Fruit fly (Drosophila melanogaster) whole organism, embryonic: ENCODE data around the gene CG14326.

Source experiments
- CG10147 ChIP-seq: fragments of 200-800 bp; sonication (Bioruptor generic); optimal IDR thresholded peaks from 2 replicates; lab custom pipeline; 2019; ENCODE audit warnings: missing biosample characterization, mild to moderate bottlenecking, missing genetic modification characterization, moderate library complexity
- CG10979 ChIP-seq: fragments of 200-800 bp; sonication (Bioruptor generic); optimal IDR thresholded peaks from 2 replicates; lab custom pipeline; 2018; ENCODE audit warnings: missing biosample characterization, mild to moderate bottlenecking, missing genetic modification characterization, moderate library complexity
- CG11093 ChIP-seq: fragments of 200-800 bp; sonication (Bioruptor generic); IDR thresholded peaks from 3 replicates; pipeline ENCODE4 v1.3.6; 2022; ENCODE audit warnings: missing biosample characterization, missing genetic modification characterization
- CG12744 ChIP-seq: fragments of 200-800 bp; sonication (Bioruptor generic); optimal IDR thresholded peaks from 2 replicates; lab custom pipeline; 2016; ENCODE audit warnings: missing biosample characterization, missing genetic modification characterization
- CG1602 ChIP-seq: fragments of 200-800 bp; sonication (Bioruptor generic); optimal IDR thresholded peaks from 3 replicates; lab custom pipeline; 2016; ENCODE audit warnings: missing biosample characterization, missing genetic modification characterization
- CG1792 ChIP-seq: fragments of 200-800 bp; sonication (Bioruptor generic); optimal IDR thresholded peaks from 2 replicates; lab custom pipeline; 2016; ENCODE audit warnings: missing biosample characterization, missing genetic modification characterization
- CG18262 ChIP-seq: fragments of 200-800 bp; optimal IDR thresholded peaks from 3 replicates; lab custom pipeline; 2019; ENCODE audit warnings: missing biosample characterization, mild to moderate bottlenecking, missing genetic modification characterization, moderate library complexity
- CG2202 ChIP-seq: fragments of 200-800 bp; sonication (Bioruptor generic); optimal IDR thresholded peaks from 2 replicates; lab custom pipeline; 2018; ENCODE audit warnings: missing biosample characterization, mild to moderate bottlenecking, missing genetic modification characterization
- CG31224 ChIP-seq: fragments of 200-800 bp; sonication (Bioruptor generic); IDR thresholded peaks from 2 replicates; pipeline ENCODE4 v1.3.6; 2022; ENCODE audit warnings: missing biosample characterization, missing genetic modification characterization
- CG31441 ChIP-seq: fragments of 200-800 bp; sonication (Bioruptor generic); IDR thresholded peaks from 2 replicates; pipeline ENCODE4 v1.3.6; 2022; ENCODE audit warnings: missing biosample characterization, missing genetic modification characterization
- CG6654 ChIP-seq: fragments of 200-800 bp; sonication (Bioruptor generic); optimal IDR thresholded peaks from 2 replicates; lab custom pipeline; 2017; ENCODE audit warnings: missing biosample characterization, mild to moderate bottlenecking, missing genetic modification characterization
- CG7987 ChIP-seq: fragments of 200-800 bp; sonication (Bioruptor generic); optimal IDR thresholded peaks from 2 replicates; lab custom pipeline; 2018; ENCODE audit warnings: missing biosample characterization, mild to moderate bottlenecking, missing genetic modification characterization, moderate library complexity
- CG9437 ChIP-seq: fragments of 200-800 bp; sonication (Bioruptor generic); optimal IDR thresholded peaks from 2 replicates; lab custom pipeline; 2018; ENCODE audit warnings: missing biosample characterization, mild to moderate bottlenecking, missing genetic modification characterization
- Dfd ChIP-seq, 2 experiments: fragments of >200 bp; optimal IDR thresholded peaks; 2 replicates each; lab custom pipeline; 2017; ENCODE audit warnings: missing biosample characterization in 2 of 2, missing genetic modification characterization in 2 of 2
- Dip2 ChIP-seq: fragments of 200-800 bp; sonication (Bioruptor generic); IDR thresholded peaks from 2 replicates; pipeline ENCODE4 v1.3.6; 2022; ENCODE audit warnings: missing biosample characterization, missing genetic modification characterization
- Doc3 ChIP-seq: fragments of 200-800 bp; sonication (Bioruptor generic); IDR thresholded peaks from 3 replicates; pipeline ENCODE4 v1.3.6; 2022; ENCODE audit warnings: missing biosample characterization, missing genetic modification characterization; ENCODE audit not compliant: partially characterized antibody
- Eip74EF ChIP-seq, 2 experiments: fragments of 200-800 bp in 1 of 2; fragments of >200 bp in 1 of 2; sonication (Bioruptor generic) in 1 of 2; optimal IDR thresholded peaks; 2 replicates each; lab custom pipeline; 2017 to 2019; ENCODE audit warnings: missing biosample characterization in 2 of 2, missing genetic modification characterization in 2 of 2, mild to moderate bottlenecking in 1 of 2, moderate library complexity in 1 of 2
- Gsc ChIP-seq: fragments of 200-800 bp; sonication (Bioruptor generic); IDR thresholded peaks from 2 replicates; pipeline ENCODE4 v1.3.6; 2022; ENCODE audit warnings: missing biosample characterization, missing genetic modification characterization
- Hey ChIP-seq: fragments of 200-800 bp; sonication (Bioruptor generic); optimal IDR thresholded peaks from 3 replicates; lab custom pipeline; 2018; ENCODE audit warnings: missing biosample characterization, mild to moderate bottlenecking, missing genetic modification characterization
- Mrtf ChIP-seq: fragments of 200-800 bp; sonication (Bioruptor generic); IDR thresholded peaks from 3 replicates; pipeline ENCODE4 v1.3.6; 2022; ENCODE audit warnings: missing biosample characterization, missing genetic modification characterization
- Myb ChIP-seq: fragments of 200-800 bp; sonication (Bioruptor generic); optimal IDR thresholded peaks from 2 replicates; lab custom pipeline; 2016; ENCODE audit warnings: missing biosample characterization, missing genetic modification characterization
- NC2β ChIP-seq: fragments of 200-800 bp; sonication (Bioruptor generic); optimal IDR thresholded peaks from 2 replicates; lab custom pipeline; 2016; ENCODE audit warnings: missing biosample characterization, missing genetic modification characterization
- NfI ChIP-seq: fragments of 200-800 bp; sonication (Bioruptor generic); optimal IDR thresholded peaks from 3 replicates; lab custom pipeline; 2018; ENCODE audit warnings: missing biosample characterization, mild to moderate bottlenecking, missing genetic modification characterization, moderate library complexity
- PHDP ChIP-seq: fragments of 200-800 bp; sonication (Bioruptor generic); optimal IDR thresholded peaks from 3 replicates; lab custom pipeline; 2018; ENCODE audit warnings: missing biosample characterization, mild to moderate bottlenecking, missing genetic modification characterization, moderate library complexity
- Pdp1 ChIP-seq, 2 experiments: fragments of 200-800 bp; sonication (Bioruptor generic); optimal IDR thresholded peaks; 3 replicates each; lab custom pipeline; 2016; ENCODE audit warnings: missing biosample characterization in 2 of 2, missing genetic modification characterization in 2 of 2, mild to moderate bottlenecking in 1 of 2, moderate library complexity in 1 of 2
- Sry-δ ChIP-seq: fragments of 200-800 bp; sonication (Bioruptor generic); optimal IDR thresholded peaks from 2 replicates; lab custom pipeline; 2016; ENCODE audit warnings: missing biosample characterization, missing genetic modification characterization
- Taf1 ChIP-seq: fragments of 200-800 bp; sonication (Bioruptor generic); IDR thresholded peaks from 2 replicates; pipeline ENCODE4 v1.3.6; 2022; ENCODE audit warnings: missing biosample characterization, missing genetic modification characterization
- Xrp1 ChIP-seq: fragments of 200-800 bp; sonication (Bioruptor generic); IDR thresholded peaks from 2 replicates; pipeline ENCODE4 v1.3.6; 2022; ENCODE audit warnings: missing biosample characterization, missing genetic modification characterization
- bcd ChIP-seq: fragments of 200-800 bp; sonication (Bioruptor generic); optimal IDR thresholded peaks from 2 replicates; lab custom pipeline; 2017; ENCODE audit warnings: missing biosample characterization, mild to moderate bottlenecking, missing genetic modification characterization
- btn ChIP-seq: fragments of 200-800 bp; sonication (Bioruptor generic); optimal IDR thresholded peaks from 2 replicates; lab custom pipeline; 2016; ENCODE audit warnings: missing biosample characterization, missing genetic modification characterization
- cad ChIP-seq: fragments of >200 bp; optimal IDR thresholded peaks from 2 replicates; lab custom pipeline; 2017; ENCODE audit warnings: missing biosample characterization, missing genetic modification characterization
- chif ChIP-seq, 2 experiments: fragments of 200-800 bp; sonication (Bioruptor generic); optimal IDR thresholded peaks; 3 replicates each; lab custom pipeline; 2016; ENCODE audit warnings: missing biosample characterization in 2 of 2, missing genetic modification characterization in 2 of 2
- chinmo ChIP-seq: fragments of 200-800 bp; sonication (Bioruptor generic); IDR thresholded peaks from 4 replicates; pipeline ENCODE4 v1.3.6; 2022; ENCODE audit warnings: missing biosample characterization, missing genetic modification characterization; ENCODE audit not compliant: partially characterized antibody
- chm ChIP-seq: fragments of 200-800 bp; sonication (Bioruptor generic); IDR thresholded peaks from 2 replicates; pipeline ENCODE4 v1.3.6; 2022; ENCODE audit warnings: missing biosample characterization, missing genetic modification characterization
- corto ChIP-seq: fragments of 200-800 bp; sonication (Bioruptor generic); optimal IDR thresholded peaks from 2 replicates; lab custom pipeline; 2016; ENCODE audit warnings: missing biosample characterization, mild to moderate bottlenecking, missing genetic modification characterization, moderate library complexity
- disco-r ChIP-seq: fragments of 200-800 bp; sonication (Bioruptor generic); optimal IDR thresholded peaks from 2 replicates; lab custom pipeline; 2016; ENCODE audit warnings: missing biosample characterization, missing genetic modification characterization
- eyg ChIP-seq: fragments of 200-800 bp; sonication (Bioruptor generic); optimal IDR thresholded peaks from 3 replicates; lab custom pipeline; 2016; ENCODE audit warnings: missing biosample characterization, missing genetic modification characterization
- fd3F ChIP-seq: fragments of 200-800 bp; sonication (Bioruptor generic); optimal IDR thresholded peaks from 2 replicates; lab custom pipeline; 2018; ENCODE audit warnings: missing biosample characterization, mild to moderate bottlenecking, missing genetic modification characterization, moderate library complexity
- ftz-f1 ChIP-seq: fragments of 200-800 bp; sonication (Bioruptor generic); optimal IDR thresholded peaks from 2 replicates; lab custom pipeline; 2016; ENCODE audit warnings: missing biosample characterization, missing genetic modification characterization
- fu2 ChIP-seq: fragments of 200-800 bp; sonication (Bioruptor generic); optimal IDR thresholded peaks from 2 replicates; lab custom pipeline; 2016; ENCODE audit warnings: missing biosample characterization, missing genetic modification characterization
- gcm ChIP-seq: fragments of 200-800 bp; sonication (Bioruptor generic); optimal IDR thresholded peaks from 2 replicates; lab custom pipeline; 2019; ENCODE audit warnings: missing biosample characterization, mild to moderate bottlenecking, missing genetic modification characterization, moderate library complexity
- her ChIP-seq: fragments of 200-800 bp; sonication (Bioruptor generic); optimal IDR thresholded peaks from 2 replicates; lab custom pipeline; 2016; ENCODE audit warnings: missing biosample characterization, missing genetic modification characterization
- ken ChIP-seq: fragments of 200-800 bp; sonication (Bioruptor generic); IDR thresholded peaks from 3 replicates; pipeline ENCODE4 v1.3.6; 2022; ENCODE audit warnings: missing biosample characterization, missing genetic modification characterization
- lola ChIP-seq, 3 experiments: fragments of >200 bp in 2 of 3; fragments of 200-800 bp in 1 of 3; sonication (Bioruptor generic) in 1 of 3; optimal IDR thresholded peaks; 2 replicates each; lab custom pipeline; 2017 to 2019; ENCODE audit warnings: missing biosample characterization in 3 of 3, missing genetic modification characterization in 3 of 3, mild to moderate bottlenecking in 1 of 3, moderate library complexity in 1 of 3
- nerfin-2 ChIP-seq: fragments of 200-800 bp; sonication (Bioruptor generic); IDR thresholded peaks from 2 replicates; pipeline ENCODE4 v1.3.6; 2022; ENCODE audit warnings: missing biosample characterization, missing genetic modification characterization; ENCODE audit not compliant: partially characterized antibody
- pita ChIP-seq: fragments of 200-800 bp; sonication (Bioruptor generic); optimal IDR thresholded peaks from 2 replicates; lab custom pipeline; 2017; ENCODE audit warnings: missing biosample characterization, mild to moderate bottlenecking, missing genetic modification characterization
- pzg ChIP-seq: fragments of 200-800 bp; sonication (Bioruptor generic); optimal IDR thresholded peaks from 3 replicates; lab custom pipeline; 2018; ENCODE audit warnings: missing biosample characterization, mild to moderate bottlenecking, missing genetic modification characterization, moderate library complexity
- sd ChIP-seq: fragments of 200-800 bp; sonication (Bioruptor generic); optimal IDR thresholded peaks from 3 replicates; lab custom pipeline; 2018; ENCODE audit warnings: missing biosample characterization, mild to moderate bottlenecking, missing genetic modification characterization, moderate library complexity
- slbo ChIP-seq: fragments of 200-800 bp; sonication (Bioruptor generic); IDR thresholded peaks from 2 replicates; pipeline ENCODE4 v1.3.6; 2022; ENCODE audit warnings: missing biosample characterization, missing genetic modification characterization
- tgo ChIP-seq: fragments of 200-800 bp; sonication (Bioruptor generic); IDR thresholded peaks from 3 replicates; pipeline ENCODE4 v1.3.6; 2022; ENCODE audit warnings: missing biosample characterization, missing genetic modification characterization
- ttk ChIP-seq: fragments of 200-800 bp; sonication (Bioruptor generic); IDR thresholded peaks from 2 replicates; pipeline ENCODE4 v2.1.2; 2022; ENCODE audit warnings: missing biosample characterization, missing genetic modification characterization

Gene CG14326

dm6 chr3R:17605872-17606271, 13.0 kb upstream of the CG14326 start, which contains the start of gene sll (continued):
- TF ChIP-seq CG2202 (tag; lab: Kevin White, UChicago), result no peak
- TF ChIP-seq CG7987 (GFP tag; lab: Kevin White, UChicago), result no peak
- TF ChIP-seq chif (GFP tag; optimal IDR thresholded peaks at IDR 0.05; lab: Kevin White, UChicago), result no peak
- TF ChIP-seq lola (GFP tag; optimal IDR thresholded peaks at IDR 0.05; lab: Kevin White, UChicago), result peak in 1 of 3 experiments; percentile 1
- peak; percentile 51 for TF ChIP-seq CG9437 (GFP tag; lab: Kevin White, UChicago)
- no peak for TF ChIP-seq NfI (GFP tag; lab: Kevin White, UChicago)
- TF ChIP-seq Gsc (GFP tag; lab: Robert Waterston, UW), result no peak
- TF ChIP-seq pita (GFP tag; lab: Kevin White, UChicago), result no peak
- peak; percentile 96 for TF ChIP-seq Myb (GFP tag; lab: Kevin White, UChicago)
- TF ChIP-seq Hey, result no peak
- TF ChIP-seq pzg (GFP tag; lab: Kevin White, UChicago), result peak; percentile 40
- TF ChIP-seq CG11093 (GFP tag; lab: Robert Waterston, UW), result no peak
- TF ChIP-seq CG18262 (tag; lab: Kevin White, UChicago), result no peak
- TF ChIP-seq Xrp1, result no peak
- TF ChIP-seq CG10147, result no peak
- TF ChIP-seq eyg (GFP tag; lab: Kevin White, UChicago), result no peak
- peak; percentile 7 for TF ChIP-seq CG10979 (tag; lab: Kevin White, UChicago)
- TF ChIP-seq tgo (GFP tag; lab: Robert Waterston, UW), result no peak
- TF ChIP-seq btn (GFP tag; lab: Kevin White, UChicago), result no peak
- TF ChIP-seq ken, result no peak
- no peak for TF ChIP-seq gcm
- 0 out of 3 replicates have a peak, but pooled peaks have one; percentile 24 for TF ChIP-seq Doc3 (GFP tag; lab: Robert Waterston, UW)
- no peak for TF ChIP-seq Mrtf (GFP tag; lab: Robert Waterston, UW)
- TF ChIP-seq Sry-δ (GFP tag; lab: Kevin White, UChicago), result peak; percentile 40
- TF ChIP-seq disco-r (GFP tag; lab: Kevin White, UChicago), result no peak
- no peak for TF ChIP-seq her (GFP tag; lab: Kevin White, UChicago)
- TF ChIP-seq PHDP, result no peak
- no peak for TF ChIP-seq sd
- TF ChIP-seq CG12744, result no peak
- no peak for TF ChIP-seq CG31224 (GFP tag; lab: Robert Waterston, UW)
- no peak for TF ChIP-seq bcd (GFP tag; lab: Kevin White, UChicago)
- no peak for TF ChIP-seq chm (GFP tag; lab: Robert Waterston, UW)
- no peak for TF ChIP-seq ftz-f1
- no peak for TF ChIP-seq fu2 (GFP tag; lab: Kevin White, UChicago)
- no peak for TF ChIP-seq CG1602 (GFP tag; lab: Kevin White, UChicago)
- TF ChIP-seq Dfd (GFP tag; optimal IDR thresholded peaks at IDR 0.05; lab: Kevin White, UChicago), result no peak
- TF ChIP-seq Dip2 (GFP tag; lab: Robert Waterston, UW), result no peak
- TF ChIP-seq corto (GFP tag; lab: Kevin White, UChicago), result no peak
- no peak for TF ChIP-seq CG6654 (GFP tag; lab: Kevin White, UChicago)
- TF ChIP-seq fd3F, result no peak
- no peak for TF ChIP-seq ttk
- TF ChIP-seq Taf1 (GFP tag; lab: Robert Waterston, UW), result no peak
- no peak for TF ChIP-seq nerfin-2 (GFP tag; lab: Robert Waterston, UW)
- TF ChIP-seq NC2β (GFP tag; lab: Kevin White, UChicago), result no peak
- peak in 1 of 2 experiments; percentile 61 for TF ChIP-seq Pdp1 (GFP tag; optimal IDR thresholded peaks at IDR 0.05; lab: Kevin White, UChicago)
- no peak for TF ChIP-seq CG31441
- no peak for TF ChIP-seq cad (GFP tag; lab: Kevin White, UChicago)
- TF ChIP-seq slbo, result no peak
- TF ChIP-seq chinmo, result 0 out of 4 replicates have a peak, but pooled peaks have one; percentile 11
- no peak for TF ChIP-seq Eip74EF (GFP tag; optimal IDR thresholded peaks at IDR 0.05; lab: Kevin White, UChicago)
- TF ChIP-seq CG1792 (GFP tag; lab: Kevin White, UChicago), result no peak
